Fruit fly (Drosophila melanogaster) whole organism, embryonic: ENCODE measurements around the gene grass.

Experiments used
- Atf6 ChIP-seq: fragments of 200-800 bp; sonication (Bioruptor generic); IDR thresholded peaks from 2 replicates; pipeline ENCODE4 v1.3.6; 2022; ENCODE audit warnings: missing biosample characterization, missing genetic modification characterization
- Blimp-1 ChIP-seq: fragments of 200-800 bp; sonication (Bioruptor generic); optimal IDR thresholded peaks from 3 replicates; lab custom pipeline; 2018; ENCODE audit warnings: missing biosample characterization, missing genetic modification characterization, mild to moderate bottlenecking, moderate library complexity, missing genetic modification reagents
- CG10543 ChIP-seq: fragments of 200-800 bp; sonication (Bioruptor generic); optimal IDR thresholded peaks from 3 replicates; lab custom pipeline; 2017; ENCODE audit warnings: missing biosample characterization, mild to moderate bottlenecking, missing genetic modification characterization, moderate library complexity
- CG11398 ChIP-seq: fragments of 200-800 bp; sonication (Bioruptor generic); optimal IDR thresholded peaks from 2 replicates; lab custom pipeline; 2016; ENCODE audit warnings: missing biosample characterization, missing genetic modification characterization
- CG11560 ChIP-seq: fragments of 200-800 bp; sonication (Bioruptor generic); IDR thresholded peaks from 3 replicates; pipeline ENCODE4 v1.3.6; 2022; ENCODE audit warnings: missing biosample characterization, missing genetic modification characterization
- CG12769 ChIP-seq: fragments of 200-800 bp; sonication (Bioruptor generic); optimal IDR thresholded peaks from 2 replicates; lab custom pipeline; 2019; ENCODE audit warnings: missing biosample characterization, mild to moderate bottlenecking, missing genetic modification characterization, moderate library complexity
- CG13123 ChIP-seq: fragments of 200-800 bp; sonication (Bioruptor generic); optimal IDR thresholded peaks from 2 replicates; lab custom pipeline; 2016; ENCODE audit warnings: missing biosample characterization, missing genetic modification characterization
- CG15269 ChIP-seq: fragments of 200-800 bp; sonication (Bioruptor generic); optimal IDR thresholded peaks from 2 replicates; lab custom pipeline; 2018; ENCODE audit warnings: missing biosample characterization, mild to moderate bottlenecking, missing genetic modification characterization, moderate library complexity
- CG16815 ChIP-seq: fragments of 200-800 bp; sonication (Bioruptor generic); optimal IDR thresholded peaks from 3 replicates; lab custom pipeline; 2017; ENCODE audit warnings: missing biosample characterization, mild to moderate bottlenecking, missing genetic modification characterization
- CG18011 ChIP-seq: fragments of 200-800 bp; sonication (Bioruptor generic); optimal IDR thresholded peaks from 2 replicates; lab custom pipeline; 2017; ENCODE audit warnings: missing biosample characterization, missing genetic modification characterization, mild to moderate bottlenecking, moderate library complexity, missing genotype
- CG18599 ChIP-seq: fragments of 200-800 bp; sonication (Bioruptor generic); optimal IDR thresholded peaks from 3 replicates; lab custom pipeline; 2017; ENCODE audit warnings: missing biosample characterization, missing genetic modification characterization, mild to moderate bottlenecking, moderate library complexity, missing genetic modification reagents
- CG2116 ChIP-seq: fragments of 200-800 bp; sonication (Bioruptor generic); optimal IDR thresholded peaks from 3 replicates; lab custom pipeline; 2018; ENCODE audit warnings: missing biosample characterization, mild to moderate bottlenecking, missing genetic modification characterization
- CG31365 ChIP-seq: fragments of 200-800 bp; sonication (Bioruptor generic); optimal IDR thresholded peaks from 2 replicates; lab custom pipeline; 2018; ENCODE audit warnings: missing biosample characterization, mild to moderate bottlenecking, missing genetic modification characterization
- CG34376 ChIP-seq: fragments of 200-800 bp; sonication (Bioruptor generic); optimal IDR thresholded peaks from 2 replicates; lab custom pipeline; 2018; ENCODE audit warnings: missing biosample characterization, mild to moderate bottlenecking, missing genetic modification characterization
- CG3847 ChIP-seq: fragments of 200-800 bp; sonication (Bioruptor generic); IDR thresholded peaks from 2 replicates; pipeline ENCODE4 v1.3.6; 2022; ENCODE audit warnings: missing biosample characterization, missing genetic modification characterization
- CG4404 ChIP-seq: fragments of 200-800 bp; sonication (Bioruptor generic); IDR thresholded peaks from 2 replicates; pipeline ENCODE4 v1.3.6; 2022; ENCODE audit warnings: missing biosample characterization, missing genetic modification characterization
- CG6254 ChIP-seq: fragments of 200-800 bp; sonication (Bioruptor generic); optimal IDR thresholded peaks from 3 replicates; lab custom pipeline; 2017; ENCODE audit warnings: mild to moderate bottlenecking, missing biosample characterization, missing genetic modification reagents, missing genetic modification characterization
- CG6791 ChIP-seq: fragments of 200-800 bp; sonication (Bioruptor generic); IDR thresholded peaks from 3 replicates; pipeline ENCODE4 v1.3.6; 2022; ENCODE audit warnings: missing biosample characterization, missing genetic modification characterization; ENCODE audit not compliant: partially characterized antibody
- CG7372 ChIP-seq: fragments of 200-800 bp; sonication (Bioruptor generic); IDR thresholded peaks from 2 replicates; pipeline ENCODE4 v1.3.6; 2022; ENCODE audit warnings: missing biosample characterization, missing genetic modification characterization
- Dek ChIP-seq: fragments of 200-800 bp; sonication (Bioruptor generic); optimal IDR thresholded peaks from 3 replicates; lab custom pipeline; 2019; ENCODE audit warnings: missing biosample characterization, mild to moderate bottlenecking, missing genetic modification characterization, moderate library complexity
- Dp ChIP-seq: fragments of 200-800 bp; sonication (Bioruptor generic); optimal IDR thresholded peaks from 2 replicates; lab custom pipeline; 2018; ENCODE audit warnings: missing biosample characterization, mild to moderate bottlenecking, missing genetic modification characterization, moderate library complexity
- Ets65A ChIP-seq: fragments of 200-800 bp; sonication (Bioruptor generic); peaks from one replicate; lab custom pipeline; 2016; ENCODE audit warnings: missing biosample characterization, missing genetic modification characterization
- Hmx ChIP-seq: fragments of 200-800 bp; sonication (Bioruptor generic); optimal IDR thresholded peaks from 2 replicates; lab custom pipeline; 2016; ENCODE audit warnings: missing biosample characterization, missing genetic modification characterization
- Hsf ChIP-seq: fragments of 200-800 bp; sonication (Bioruptor generic); optimal IDR thresholded peaks from 3 replicates; lab custom pipeline; 2016; ENCODE audit warnings: missing biosample characterization, missing genetic modification characterization
- Max ChIP-seq: fragments of 200-800 bp; sonication (Bioruptor generic); optimal IDR thresholded peaks from 2 replicates; lab custom pipeline; 2016; ENCODE audit warnings: missing biosample characterization, mild to moderate bottlenecking, missing genetic modification characterization
- NfI ChIP-seq: fragments of 200-800 bp; sonication (Bioruptor generic); optimal IDR thresholded peaks from 3 replicates; lab custom pipeline; 2018; ENCODE audit warnings: missing biosample characterization, mild to moderate bottlenecking, missing genetic modification characterization, moderate library complexity
- Oaz ChIP-seq: fragments of 200-800 bp; sonication (Bioruptor generic); IDR thresholded peaks from 2 replicates; pipeline ENCODE4 v1.3.6; 2022; ENCODE audit warnings: missing biosample characterization, missing genetic modification characterization
- PHDP ChIP-seq: fragments of 200-800 bp; sonication (Bioruptor generic); optimal IDR thresholded peaks from 3 replicates; lab custom pipeline; 2018; ENCODE audit warnings: missing biosample characterization, mild to moderate bottlenecking, missing genetic modification characterization, moderate library complexity
- Six4 ChIP-seq: fragments of 200-800 bp; sonication (Bioruptor generic); optimal IDR thresholded peaks from 2 replicates; lab custom pipeline; 2016; ENCODE audit warnings: missing biosample characterization, missing genetic modification characterization
- Sry-β ChIP-seq: fragments of 200-800 bp; sonication (Bioruptor generic); optimal IDR thresholded peaks from 2 replicates; lab custom pipeline; 2018; ENCODE audit warnings: missing biosample characterization, mild to moderate bottlenecking, missing genetic modification characterization, moderate library complexity
- TFAM ChIP-seq: fragments of 200-800 bp; sonication (Bioruptor generic); optimal IDR thresholded peaks from 2 replicates; lab custom pipeline; 2017; ENCODE audit warnings: missing biosample characterization, missing genetic modification characterization, inconsistent platforms
- ap ChIP-seq: fragments of 200-800 bp; sonication (Bioruptor generic); IDR thresholded peaks from 2 replicates; pipeline ENCODE4 v1.3.6; 2022; ENCODE audit warnings: missing biosample characterization, missing genetic modification characterization
- chif ChIP-seq, 2 experiments: fragments of 200-800 bp; sonication (Bioruptor generic); optimal IDR thresholded peaks; 3 replicates each; lab custom pipeline; 2016; ENCODE audit warnings: missing biosample characterization in 2 of 2, missing genetic modification characterization in 2 of 2
- ham ChIP-seq: fragments of 200-800 bp; sonication (Bioruptor generic); IDR thresholded peaks from 2 replicates; pipeline ENCODE4 v1.3.6; 2022; ENCODE audit warnings: missing biosample characterization, missing genetic modification characterization
- kay ChIP-seq: fragments of 200-800 bp; sonication (Bioruptor generic); optimal IDR thresholded peaks from 2 replicates; lab custom pipeline; 2016; ENCODE audit warnings: missing biosample characterization, missing genetic modification characterization
- lab ChIP-seq: fragments of 200-800 bp; sonication (Bioruptor generic); optimal IDR thresholded peaks from 3 replicates; lab custom pipeline; 2017; ENCODE audit warnings: missing biosample characterization, missing genetic modification characterization, mild to moderate bottlenecking, moderate library complexity, missing genetic modification reagents
- lbe ChIP-seq: fragments of 200-800 bp; sonication (Bioruptor generic); optimal IDR thresholded peaks from 2 replicates; lab custom pipeline; 2016; ENCODE audit warnings: missing biosample characterization, mild to moderate bottlenecking, missing genetic modification characterization
- lilli ChIP-seq: fragments of 200-800 bp; sonication (Bioruptor generic); optimal IDR thresholded peaks from 3 replicates; lab custom pipeline; 2016; ENCODE audit warnings: missing biosample characterization, missing genetic modification characterization
- lov ChIP-seq, 2 experiments: fragments of 200-800 bp in 1 of 2; fragments of >200 bp in 1 of 2; sonication (Bioruptor generic) in 1 of 2; IDR thresholded peaks in 1 of 2; optimal IDR thresholded peaks in 1 of 2; 2 replicates in 1 of 2; 3 replicates in 1 of 2; pipeline versions ENCODE4 v1.3.6 to Lab custom; 2017 to 2022; ENCODE audit warnings: missing biosample characterization in 1 of 2, missing genetic modification characterization in 1 of 2
- mirr ChIP-seq: fragments of 200-800 bp; sonication (Bioruptor generic); optimal IDR thresholded peaks from 3 replicates; lab custom pipeline; 2018; ENCODE audit warnings: missing biosample characterization, mild to moderate bottlenecking, missing genetic modification characterization
- nmo ChIP-seq: fragments of 200-800 bp; sonication (Bioruptor generic); optimal IDR thresholded peaks from 2 replicates; lab custom pipeline; 2018; ENCODE audit warnings: missing biosample characterization, mild to moderate bottlenecking, missing genetic modification characterization, moderate library complexity
- oc ChIP-seq: fragments of 200-800 bp; sonication (Bioruptor generic); optimal IDR thresholded peaks from 2 replicates; lab custom pipeline; 2018; ENCODE audit warnings: missing biosample characterization, mild to moderate bottlenecking, missing genetic modification characterization, moderate library complexity
- odd ChIP-seq: fragments of 200-800 bp; sonication (Bioruptor generic); optimal IDR thresholded peaks from 2 replicates; lab custom pipeline; 2017; ENCODE audit warnings: missing biosample characterization, mild to moderate bottlenecking, missing genetic modification characterization
- pros ChIP-seq: fragments of 200-800 bp; sonication (Bioruptor generic); optimal IDR thresholded peaks from 3 replicates; lab custom pipeline; 2019; ENCODE audit warnings: missing biosample characterization, mild to moderate bottlenecking, missing genetic modification characterization, moderate library complexity
- pzg ChIP-seq: fragments of 200-800 bp; sonication (Bioruptor generic); optimal IDR thresholded peaks from 3 replicates; lab custom pipeline; 2018; ENCODE audit warnings: missing biosample characterization, mild to moderate bottlenecking, missing genetic modification characterization, moderate library complexity
- salm ChIP-seq: fragments of 200-800 bp; sonication (Bioruptor generic); optimal IDR thresholded peaks from 2 replicates; lab custom pipeline; 2018; ENCODE audit warnings: missing biosample characterization, mild to moderate bottlenecking, missing genetic modification characterization
- slbo ChIP-seq: fragments of 200-800 bp; sonication (Bioruptor generic); IDR thresholded peaks from 2 replicates; pipeline ENCODE4 v1.3.6; 2022; ENCODE audit warnings: missing biosample characterization, missing genetic modification characterization
- tup ChIP-seq: fragments of 200-800 bp; sonication (Bioruptor generic); optimal IDR thresholded peaks from 2 replicates; lab custom pipeline; 2016; ENCODE audit warnings: missing biosample characterization, mild to moderate bottlenecking, missing genetic modification characterization, moderate library complexity
- zfh1 ChIP-seq: fragments of 200-800 bp; sonication (Bioruptor generic); IDR thresholded peaks from 3 replicates; pipeline ENCODE4 v1.3.6; 2022; ENCODE audit warnings: missing biosample characterization, missing genetic modification characterization

grass gene

dm6 chr3R:27130551-27131161 is 27.1 kb upstream of the grass start (continued):
- TF ChIP-seq CG16815 (GFP tag; lab: Kevin White, UChicago) (no peak), lilli (GFP tag; lab: Kevin White, UChicago) (no peak), zfh1 (GFP tag; lab: Robert Waterston, UW) (no peak), NfI (no peak), pzg (no peak), kay (GFP tag; lab: Kevin White, UChicago) (no peak), Sry-β (GFP tag; lab: Kevin White, UChicago) (no peak), mirr (GFP tag; lab: Kevin White, UChicago) (peak; percentile 19), lab (GFP tag; lab: Kevin White, UChicago) (peak; percentile 11), lbe (no peak), ap (GFP tag; lab: Robert Waterston, UW) (no peak), Six4 (GFP tag; lab: Kevin White, UChicago) (no peak), lov (optimal IDR thresholded peaks at IDR 0.05; lab: Kevin White, UChicago) (no peak), lov (GFP tag; IDR thresholded peaks at IDR 0.05; lab: Robert Waterston, UW) (no peak), CG31365 (tag; lab: Kevin White, UChicago) (no peak), CG3847 (GFP tag; lab: Robert Waterston, UW) (no peak), CG2116 (GFP tag; lab: Kevin White, UChicago) (no peak), oc (no peak)

- TF ChIP-seq CG4404 (GFP tag; lab: Robert Waterston, UW) (no peak), Blimp-1 (peak; percentile 1), CG12769 (tag; lab: Kevin White, UChicago) (peak; percentile 89), odd (peak; percentile 36), CG15269 (peak; percentile 7), CG34376 (GFP tag; lab: Kevin White, UChicago) (peak; percentile 63), Ets65A (GFP tag; lab: Kevin White, UChicago) (peak; percentile 9), CG13123 (GFP tag; lab: Kevin White, UChicago) (peak; percentile 8), nmo (no peak), PHDP (tag; lab: Kevin White, UChicago) (peak; percentile 57), salm (tag; lab: Kevin White, UChicago) (no peak), Hmx (GFP tag; lab: Kevin White, UChicago) (no peak), Oaz (GFP tag; lab: Robert Waterston, UW) (no peak), Dp (GFP tag; lab: Kevin White, UChicago) (no peak), tup (GFP tag; lab: Kevin White, UChicago) (peak; percentile 4), slbo (GFP tag; lab: Robert Waterston, UW) (no peak), Atf6 (GFP tag; lab: Robert Waterston, UW) (peak; percentile 84), CG18011 (GFP tag; lab: Kevin White, UChicago) (peak; percentile 24), Hsf (no peak), CG10543 (peak; percentile 57), chif (GFP tag; optimal IDR thresholded peaks at IDR 0.05; lab: Kevin White, UChicago) (no peak), CG6791 (GFP tag; lab: Robert Waterston, UW) (no peak), CG11398 (GFP tag; lab: Kevin White, UChicago) (peak; percentile 29), CG18599 (GFP tag; lab: Kevin White, UChicago) (peak; percentile 85), CG11560 (no peak; the same call in 2 of the 3 replicates), TFAM (GFP tag; lab: Kevin White, UChicago) (no peak), Dek (tag; lab: Kevin White, UChicago) (peak; percentile 12), CG6254 (GFP tag; lab: Kevin White, UChicago) (no peak), Max (no peak), CG7372 (GFP tag; lab: Robert Waterston, UW) (no peak), ham (GFP tag; lab: Robert Waterston, UW) (no peak), pros (GFP tag; lab: Kevin White, UChicago) (no peak)
Measured at dm6 chr3R:27131408-27131807, 26.3 kb upstream of the grass start.
